Worm (Caenorhabditis elegans): ENCODE measurements around the gene fbxb-48.

fbxb-48 gene

DNA sequence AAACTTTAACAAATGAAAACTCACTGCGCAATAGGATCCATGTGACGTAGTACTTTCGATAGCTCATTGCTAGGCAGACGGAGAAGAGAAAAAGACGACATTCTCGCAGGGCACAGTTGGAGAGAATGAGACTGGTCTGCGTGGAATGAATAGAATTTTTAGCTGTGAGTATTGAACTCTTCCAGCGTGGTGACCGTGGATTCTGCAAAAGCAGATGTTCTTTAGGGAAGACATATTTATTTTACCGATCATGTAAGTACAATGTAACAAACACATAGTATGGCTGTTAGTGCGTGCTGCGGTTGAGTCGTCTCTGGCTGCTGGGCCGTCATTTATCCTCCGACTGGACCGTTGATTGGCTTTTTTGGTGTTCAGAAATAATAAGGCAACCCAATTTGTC lies 33.9 kb upstream of the fbxb-48 start, which contains the start of gene F36H5.9:
Gene F36H5.9 (minus strand): TSS at position 101 of the 400 bp plus-strand sequence.
- no peak for TF ChIP-seq ces-1 (GFP tag; optimal IDR thresholded peaks at IDR 0.05)
- no peak for TF ChIP-seq unc-62 (GFP tag; optimal IDR thresholded peaks at IDR 0.05)
- no peak for TF ChIP-seq dpl-1 (GFP tag; optimal IDR thresholded peaks at IDR 0.05)
- TF ChIP-seq Y116A8C.19 (tag; optimal IDR thresholded peaks at IDR 0.05; ENCODE audit: borderline replicate concordance): no peak
- no peak for TF ChIP-seq ets-5 (GFP tag; IDR thresholded peaks at IDR 0.05)
- no peak for TF ChIP-seq lin-15B (tag; optimal IDR thresholded peaks at IDR 0.05)
- TF ChIP-seq hlh-4 (tag; optimal IDR thresholded peaks at IDR 0.05): no peak
- no peak for TF ChIP-seq jun-1 (tag; optimal IDR thresholded peaks at IDR 0.05)
- TF ChIP-seq nhr-12 (tag; optimal IDR thresholded peaks at IDR 0.05): no peak
- no peak for TF ChIP-seq pax-3 (tag; optimal IDR thresholded peaks at IDR 0.05)
- no peak for TF ChIP-seq elt-3 (tag; optimal IDR thresholded peaks at IDR 0.05)
- TF ChIP-seq ceh-8 (GFP tag; optimal IDR thresholded peaks at IDR 0.05): no peak
- TF ChIP-seq efl-1 (optimal IDR thresholded peaks at IDR 0.05): no peak
- no peak for TF ChIP-seq efl-1 (GFP tag; optimal IDR thresholded peaks at IDR 0.05 in 1 of 2)
- no peak for TF ChIP-seq pag-3 (tag; optimal IDR thresholded peaks at IDR 0.05; ENCODE audit: borderline replicate concordance, insufficient read depth)
- no peak for TF ChIP-seq mep-1 (tag; optimal IDR thresholded peaks at IDR 0.05)
- TF ChIP-seq egl-13 (tag; optimal IDR thresholded peaks at IDR 0.05): no peak
- no peak for TF ChIP-seq tlp-1 (tag; optimal IDR thresholded peaks at IDR 0.05)
- no peak for TF ChIP-seq ceh-82 (tag; optimal IDR thresholded peaks at IDR 0.05)
- no peak for TF ChIP-seq nhr-20 (tag; optimal IDR thresholded peaks at IDR 0.05)

DNA sequence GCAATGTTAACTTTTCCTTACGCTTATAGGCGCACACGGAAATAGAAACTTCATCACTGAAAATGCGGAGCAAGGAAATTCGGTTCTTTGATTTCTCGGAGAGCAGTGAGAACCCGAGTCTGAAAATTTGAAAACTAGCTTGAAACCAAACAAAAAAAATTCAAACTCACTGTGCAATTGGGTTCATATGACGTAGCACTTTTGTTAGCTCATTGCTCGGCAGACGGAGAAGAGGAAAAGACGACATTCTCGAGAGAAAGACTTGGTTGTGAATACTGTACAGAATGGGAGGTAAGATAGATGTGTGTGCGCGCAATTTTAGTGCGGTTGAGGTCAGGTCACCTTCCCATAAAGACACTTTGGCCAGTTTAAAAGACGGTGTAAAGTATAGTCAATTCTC lies 31.4 kb upstream of the fbxb-48 start, which contains the start of the genes F36H5.13 and F36H5.8:
Gene F36H5.13 (minus strand): TSS at position 101 of the 400 bp plus-strand sequence.
Gene F36H5.8 (minus strand): TSS at position 274 of the 400 bp plus-strand sequence.
- TF ChIP-seq nhr-28 (tag; optimal IDR thresholded peaks at IDR 0.05) (no peak), lin-13 (GFP tag; optimal IDR thresholded peaks at IDR 0.05) (no peak)

DNA sequence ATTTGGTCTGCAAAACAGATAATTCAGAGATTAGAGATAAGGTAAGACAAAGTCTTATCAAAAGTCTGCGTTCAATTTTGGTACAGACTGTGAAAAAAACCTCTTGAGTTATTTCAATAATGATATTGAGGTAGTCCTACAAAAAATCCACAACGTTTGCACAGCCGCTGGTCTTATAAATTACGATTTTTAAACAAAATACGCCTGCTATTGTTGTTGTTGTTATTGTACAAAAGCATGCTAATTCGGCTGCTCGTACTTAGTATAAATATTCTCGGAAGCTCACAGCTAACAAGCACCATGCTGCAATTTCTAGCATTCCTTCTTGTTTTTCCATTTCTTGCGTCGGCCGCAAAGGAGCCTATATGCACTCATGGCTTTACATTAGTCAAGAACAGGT lies 25.1 kb upstream of the fbxb-48 start, which contains the start of gene clec-19:
Gene clec-19 (plus strand): TSS at position 301 of the 400 bp plus-strand sequence.
- TF ChIP-seq pqm-1 (tag; optimal IDR thresholded peaks at IDR 0.05) (no peak), egl-13 (tag; optimal IDR thresholded peaks at IDR 0.05) (no peak), nhr-90 (tag; optimal IDR thresholded peaks at IDR 0.05; ENCODE audit: poor library complexity) (no peak), unc-86 (tag; optimal IDR thresholded peaks at IDR 0.05) (no peak), nhr-11 (tag; optimal IDR thresholded peaks at IDR 0.05) (no peak), ceh-82 (tag; optimal IDR thresholded peaks at IDR 0.05) (no peak), ama-1 (optimal IDR thresholded peaks at IDR 0.05) (no peak)

DNA sequence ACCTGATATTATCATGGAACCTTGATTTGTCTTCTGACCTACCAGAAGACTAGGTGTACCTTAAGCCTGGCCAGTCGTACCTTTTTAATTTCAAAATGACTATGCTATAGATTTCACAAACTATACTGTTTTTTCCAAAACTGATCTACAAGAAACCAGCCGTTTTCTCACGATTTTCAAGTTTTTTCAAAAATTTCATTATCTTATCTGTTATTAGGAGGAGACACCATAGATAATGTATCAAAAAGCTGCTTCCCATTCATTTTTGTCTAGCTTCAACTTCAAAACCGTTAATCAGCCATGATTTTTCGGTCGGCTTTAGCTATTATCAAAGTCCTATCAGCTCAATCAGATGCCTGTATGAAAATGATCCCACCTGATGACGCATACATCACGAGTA lies 23.5 kb upstream of the fbxb-48 start, which contains the start of gene F36H5.12:
Gene F36H5.12 (plus strand): TSS at position 301 of the 400 bp plus-strand sequence.
- TF ChIP-seq mep-1 (tag; optimal IDR thresholded peaks at IDR 0.05) (no peak), pax-3 (tag; optimal IDR thresholded peaks at IDR 0.05) (no peak), alr-1 (tag; optimal IDR thresholded peaks at IDR 0.05; ENCODE audit: borderline replicate concordance) (no peak), C16A3.4 (tag; optimal IDR thresholded peaks at IDR 0.05) (no peak), unc-30 (tag; optimal IDR thresholded peaks at IDR 0.05) (no peak), ama-1 (optimal IDR thresholded peaks at IDR 0.05) (no peak), lin-14 (GFP tag; optimal IDR thresholded peaks at IDR 0.05) (no peak)

DNA sequence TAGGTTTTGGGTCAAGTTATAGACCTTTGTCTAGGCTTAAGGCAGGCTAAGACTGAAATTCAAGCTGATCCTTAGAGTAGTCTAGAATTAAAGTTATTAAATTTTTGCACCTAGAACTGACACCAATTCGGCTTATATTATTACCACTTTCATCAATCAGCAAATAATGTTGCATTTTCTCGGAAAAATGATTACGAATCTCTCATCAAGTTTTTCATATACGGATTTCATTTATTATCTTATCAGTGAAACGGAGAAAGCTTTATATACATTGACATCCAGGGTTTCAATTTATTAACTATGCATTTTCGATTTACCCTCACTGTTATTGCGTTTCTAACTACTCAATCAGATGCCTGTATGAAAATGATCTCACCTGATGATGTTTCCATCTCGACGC lies 22.2 kb upstream of the fbxb-48 start, which contains the start of gene K07G6.1:
Gene K07G6.1 (plus strand): TSS at position 301 of the 400 bp plus-strand sequence.
- TF ChIP-seq lsy-2 (tag; optimal IDR thresholded peaks at IDR 0.05): no peak
- no peak for TF ChIP-seq efl-1 (optimal IDR thresholded peaks at IDR 0.05)
- peak in 1 of 2 experiments; percentile 26 for TF ChIP-seq efl-1 (GFP tag; optimal IDR thresholded peaks at IDR 0.05 in 1 of 2)

DNA sequence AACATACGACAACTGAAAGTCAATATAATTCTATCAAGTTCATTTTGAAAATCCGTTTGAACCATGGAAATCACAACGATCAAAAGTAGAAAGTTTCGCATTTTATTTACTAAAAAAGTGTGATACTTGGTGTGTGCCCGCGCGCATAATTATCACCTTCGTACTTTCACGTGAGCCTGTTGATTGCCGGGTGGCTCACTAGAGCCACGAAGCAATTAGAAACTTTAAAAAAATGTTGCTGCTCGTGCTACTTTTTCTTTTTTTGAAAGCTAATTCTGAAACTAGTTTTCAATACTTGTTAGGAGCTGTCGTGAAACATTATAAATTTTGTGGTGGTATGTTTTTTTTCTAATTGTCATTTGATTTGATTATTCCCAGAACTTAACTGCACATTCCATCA lies 19.8 kb upstream of the fbxb-48 start, which contains the start of the genes irld-9 and irld-33:
Gene irld-9 (minus strand): TSS at position 101 of the 400 bp plus-strand sequence.
Gene irld-33 (plus strand): TSS at position 209 of the 400 bp plus-strand sequence.
- TF ChIP-seq elt-3 (tag; optimal IDR thresholded peaks at IDR 0.05): no peak
- no peak for TF ChIP-seq unc-30 (tag; optimal IDR thresholded peaks at IDR 0.05)
- no peak for TF ChIP-seq isw-1 (GFP tag; IDR thresholded peaks at IDR 0.05)
- no peak for TF ChIP-seq nhr-19 (GFP tag; conservative IDR thresholded peaks at IDR 0.05)
- no peak for TF ChIP-seq zag-1 (tag; optimal IDR thresholded peaks at IDR 0.05)
- no peak for TF ChIP-seq nhr-85 (tag)
- TF ChIP-seq lin-35 (GFP tag; optimal IDR thresholded peaks at IDR 0.05): no peak
- TF ChIP-seq unc-62 (GFP tag; optimal IDR thresholded peaks at IDR 0.05): no peak
- TF ChIP-seq unc-86 (tag; optimal IDR thresholded peaks at IDR 0.05): no peak
- TF ChIP-seq swsn-7 (tag; optimal IDR thresholded peaks at IDR 0.05): no peak
- no peak for TF ChIP-seq egl-13 (tag; optimal IDR thresholded peaks at IDR 0.05)
- TF ChIP-seq ceh-63 (GFP tag; optimal IDR thresholded peaks at IDR 0.05): no peak
- no peak for TF ChIP-seq sptf-1 (tag; optimal IDR thresholded peaks at IDR 0.05)
- TF ChIP-seq lin-15B (tag; optimal IDR thresholded peaks at IDR 0.05): no peak
- TF ChIP-seq zip-4 (GFP tag; optimal IDR thresholded peaks at IDR 0.05): no peak
- no peak for TF ChIP-seq pag-3 (tag; optimal IDR thresholded peaks at IDR 0.05; ENCODE audit: borderline replicate concordance, insufficient read depth)
- no peak for TF ChIP-seq unc-130 (tag; optimal IDR thresholded peaks at IDR 0.05)
- no peak for TF ChIP-seq xbp-1 (tag; optimal IDR thresholded peaks at IDR 0.05)

Measured in whole organism, L1 larva.